Worm (Caenorhabditis elegans) whole organism, late embryonic: Measurements from ENCODE around the gene Y53F4B.1.

ENCODE experiments used
- ama-1 ChIP-seq: fragments of 150-350 bp; optimal IDR thresholded peaks from 2 replicates; lab custom pipeline; 2014
- fkh-10 ChIP-seq: fragments of 150-350 bp; optimal IDR thresholded peaks from 2 replicates; lab custom pipeline; 2014; ENCODE audit warnings: missing biosample characterization, missing genetic modification reagents, missing genetic modification characterization
- npax-4 ChIP-seq: sonication (generic microtip); optimal IDR thresholded peaks from 2 replicates; lab custom pipeline; 2016; ENCODE audit warnings: missing genetic modification characterization, missing compliant biosample characterization
- pag-3 ChIP-seq: sonication (generic microtip); optimal IDR thresholded peaks from 2 replicates; lab custom pipeline; 2016; ENCODE audit warnings: missing compliant biosample characterization, missing genetic modification characterization, borderline replicate concordance
- pax-1 ChIP-seq: fragments of 150-350 bp; optimal IDR thresholded peaks from 2 replicates; lab custom pipeline; 2014; ENCODE audit warnings: missing biosample characterization, missing genetic modification characterization
- pha-4 ChIP-seq: fragments of 150-350 bp; optimal IDR thresholded peaks from 2 replicates; lab custom pipeline; 2018; ENCODE audit warnings: missing biosample characterization, missing genetic modification reagents, missing genetic modification characterization
- pqm-1 ChIP-seq: sonication (generic microtip); optimal IDR thresholded peaks from 2 replicates; lab custom pipeline; 2016; ENCODE audit warnings: missing genetic modification characterization, missing compliant biosample characterization
- rnt-1 ChIP-seq: sonication (generic microtip); optimal IDR thresholded peaks from 2 replicates; lab custom pipeline; 2016; ENCODE audit warnings: missing genetic modification characterization, missing compliant biosample characterization

DNA sequence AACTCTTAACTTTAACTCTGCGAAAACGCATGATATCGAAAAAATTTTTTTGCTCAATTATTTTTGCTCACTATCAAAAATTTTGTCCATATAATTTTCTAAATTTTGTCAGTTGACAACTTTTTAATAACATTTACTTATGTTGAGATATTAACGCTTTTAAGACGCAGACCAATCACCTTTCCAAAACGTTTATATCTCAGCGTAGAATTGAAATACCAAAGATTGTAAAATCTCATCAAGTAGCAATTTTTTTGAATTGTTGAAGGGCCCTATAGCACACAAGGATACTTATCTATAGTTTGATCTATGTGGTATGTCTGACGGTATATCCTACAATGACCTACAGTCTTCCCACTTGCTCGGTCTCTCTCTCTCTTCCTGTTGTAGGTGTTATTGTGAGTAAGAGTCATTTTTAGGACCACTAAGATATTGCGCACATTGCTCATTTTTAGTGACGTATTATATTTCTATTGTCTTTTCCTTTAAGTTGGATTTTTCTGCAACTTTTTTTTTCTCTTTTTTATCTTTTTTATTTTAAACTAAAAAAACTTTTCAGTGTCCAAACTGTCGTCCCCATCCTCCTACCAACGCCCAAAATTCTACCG is 38.8 kb downstream of the Y53F4B.1 start, which contains the start of gene pde-3:
- TF ChIP-seq ama-1 (lab: Kevin White, UChicago), result no peak
- no peak for TF ChIP-seq pag-3 (tag; lab: Kevin White, UChicago)
- TF ChIP-seq pha-4, result no peak
- TF ChIP-seq npax-4 (tag; lab: Kevin White, UChicago), result no peak
- TF ChIP-seq pqm-1, result no peak
- no peak for TF ChIP-seq rnt-1 (tag; lab: Kevin White, UChicago)
- TF ChIP-seq pax-1, result no peak
- TF ChIP-seq fkh-10 (GFP tag; lab: Kevin White, UChicago), result no peak
